Fruit fly (Drosophila melanogaster) Kc167 (cell line): Measurements from ENCODE around the gene CG11360.

Experiments
- Myc ChIP-seq: fragments of >200 bp; optimal IDR thresholded peaks from 2 replicates; lab custom pipeline; 2017; ENCODE audit warnings: missing external identifiers
- Sin3A ChIP-seq: fragments of >200 bp; optimal IDR thresholded peaks from 2 replicates; lab custom pipeline; 2018; ENCODE audit warnings: missing external identifiers
- h ChIP-seq: fragments of >200 bp; optimal IDR thresholded peaks from 3 replicates; lab custom pipeline; 2018; ENCODE audit warnings: missing external identifiers
- insv ChIP-seq: fragments of >200 bp; optimal IDR thresholded peaks from 3 replicates; lab custom pipeline; 2018; ENCODE audit warnings: missing external identifiers
- psq ChIP-seq: fragments of >200 bp; optimal IDR thresholded peaks from 2 replicates; lab custom pipeline; 2017; ENCODE audit warnings: missing external identifiers
- ttk ChIP-seq: sonication (Bioruptor generic); optimal IDR thresholded peaks from 2 replicates; lab custom pipeline; 2017; ENCODE audit warnings: missing external identifiers

DNA sequence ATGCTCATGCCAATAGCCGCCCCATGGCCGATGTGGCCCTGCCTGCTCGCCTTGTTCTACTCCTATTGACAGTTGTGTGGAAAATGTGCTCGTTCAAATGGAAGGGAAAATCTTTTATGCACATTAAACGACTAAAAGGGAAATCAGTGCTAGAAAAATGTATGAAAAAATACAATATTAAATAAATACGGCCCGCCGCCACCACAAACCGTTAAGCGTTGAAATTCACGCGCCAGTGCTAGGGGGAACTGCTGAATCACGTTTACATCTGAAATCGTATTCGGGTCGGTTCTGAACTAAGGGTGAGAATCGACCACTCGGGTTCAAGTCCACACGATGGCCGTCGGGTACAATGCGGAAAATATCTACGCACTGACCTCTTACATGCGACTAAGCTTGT is 42.0 kb downstream of the CG11360 start:
- TF ChIP-seq ttk (lab: Kevin White, UChicago) (no peak), Sin3A (lab: Kevin White, UChicago) (no peak), insv (lab: Kevin White, UChicago) (no peak), h (lab: Kevin White, UChicago) (no peak), psq (lab: Kevin White, UChicago) (no peak), Myc (lab: Kevin White, UChicago) (no peak)
